Worm (Caenorhabditis elegans): ENCODE results near the gene vab-3.

vab-3 gene

ce11 chrX:10491875-10492523 lies 7.7 kb upstream of the vab-3 start:
- TF ChIP-seq him-1 (tag; optimal IDR thresholded peaks at IDR 0.05) (no peak), dao-5 (tag; optimal IDR thresholded peaks at IDR 0.05) (no peak), W03F9.2 (tag; optimal IDR thresholded peaks at IDR 0.05) (no peak)

ce11 chrX:10503393-10503792 lies 3.7 kb downstream of the vab-3 start:
- no peak for TF ChIP-seq W03F9.2 (tag; optimal IDR thresholded peaks at IDR 0.05)
- no peak for TF ChIP-seq dao-5 (tag; optimal IDR thresholded peaks at IDR 0.05)

ce11 chrX:10505193-10505592 lies 5.5 kb downstream of the vab-3 start:
- TF ChIP-seq W03F9.2 (tag; optimal IDR thresholded peaks at IDR 0.05): no peak

ce11 chrX:10507971-10508370 lies 8.3 kb downstream of the vab-3 start:
- TF ChIP-seq dao-5 (tag; optimal IDR thresholded peaks at IDR 0.05) (no peak), W03F9.2 (tag; optimal IDR thresholded peaks at IDR 0.05) (no peak), him-1 (tag; optimal IDR thresholded peaks at IDR 0.05) (no peak)

- TF ChIP-seq W03F9.2 (tag; optimal IDR thresholded peaks at IDR 0.05) (no peak), dao-5 (tag; optimal IDR thresholded peaks at IDR 0.05) (no peak), him-1 (tag; optimal IDR thresholded peaks at IDR 0.05) (no peak)
Measured at ce11 chrX:10514056-10514455, 14.4 kb downstream of the vab-3 start.

ce11 chrX:10514834-10515233 lies 15.1 kb downstream of the vab-3 start:
- TF ChIP-seq him-1 (tag; optimal IDR thresholded peaks at IDR 0.05) (no peak), dao-5 (tag; optimal IDR thresholded peaks at IDR 0.05) (no peak), W03F9.2 (tag; optimal IDR thresholded peaks at IDR 0.05) (no peak)

- TF ChIP-seq dao-5 (tag; optimal IDR thresholded peaks at IDR 0.05) (no peak), W03F9.2 (tag; optimal IDR thresholded peaks at IDR 0.05) (no peak), him-1 (tag; optimal IDR thresholded peaks at IDR 0.05) (no peak)
Measured at ce11 chrX:10516549-10516948, 16.9 kb downstream of the vab-3 start.

- TF ChIP-seq him-1 (tag; optimal IDR thresholded peaks at IDR 0.05): no peak
- TF ChIP-seq W03F9.2 (tag; optimal IDR thresholded peaks at IDR 0.05): no peak
- TF ChIP-seq dao-5 (tag; optimal IDR thresholded peaks at IDR 0.05): no peak
Measured at ce11 chrX:10520185-10520584, 20.5 kb downstream of the vab-3 start.

ce11 chrX:10521313-10521712 lies 21.6 kb downstream of the vab-3 start, which contains the start of gene F14F3.4:
Gene F14F3.4 (minus strand): TSS chrX:10521413.
- no peak for TF ChIP-seq him-1 (tag; optimal IDR thresholded peaks at IDR 0.05)
- TF ChIP-seq W03F9.2 (tag; optimal IDR thresholded peaks at IDR 0.05): no peak
- TF ChIP-seq dao-5 (tag; optimal IDR thresholded peaks at IDR 0.05): no peak

- TF ChIP-seq him-1 (tag; optimal IDR thresholded peaks at IDR 0.05): no peak
- no peak for TF ChIP-seq W03F9.2 (tag; optimal IDR thresholded peaks at IDR 0.05)
- no peak for TF ChIP-seq dao-5 (tag; optimal IDR thresholded peaks at IDR 0.05)
Measured at ce11 chrX:10524483-10524948, 24.8 kb downstream of the vab-3 start, which contains the start of the genes mboa-7 and git-1. Gene mboa-7 (minus strand): TSS chrX:10524565. Gene git-1 (plus strand): TSS chrX:10524898.

ce11 chrX:10527414-10527813 lies 27.7 kb downstream of the vab-3 start:
- TF ChIP-seq W03F9.2 (tag; optimal IDR thresholded peaks at IDR 0.05) (no peak), dao-5 (tag; optimal IDR thresholded peaks at IDR 0.05) (no peak), him-1 (tag; optimal IDR thresholded peaks at IDR 0.05) (no peak)

- TF ChIP-seq W03F9.2 (tag; optimal IDR thresholded peaks at IDR 0.05) (no peak), dao-5 (tag; optimal IDR thresholded peaks at IDR 0.05) (no peak), him-1 (tag; optimal IDR thresholded peaks at IDR 0.05) (no peak)
Measured at ce11 chrX:10528993-10529392, 29.3 kb downstream of the vab-3 start, which contains the start of the genes F14F3.5 and slcf-1. Gene F14F3.5 (minus strand): TSS chrX:10529226. Gene slcf-1 (plus strand): TSS chrX:10529294.

- TF ChIP-seq dao-5 (tag; optimal IDR thresholded peaks at IDR 0.05) (no peak), W03F9.2 (tag; optimal IDR thresholded peaks at IDR 0.05) (no peak)
Measured at ce11 chrX:10532180-10532833, 32.6 kb downstream of the vab-3 start.

ce11 chrX:10533447-10533846 lies 33.8 kb downstream of the vab-3 start, which contains the start of gene glo-3:
Gene glo-3 (plus strand): TSS chrX:10533699.
- TF ChIP-seq W03F9.2 (tag; optimal IDR thresholded peaks at IDR 0.05) (no peak), him-1 (tag; optimal IDR thresholded peaks at IDR 0.05) (no peak), dao-5 (tag; optimal IDR thresholded peaks at IDR 0.05) (no peak)

Measured in whole organism, L4/young adult.